Fruit fly (Drosophila melanogaster) whole organism, embryonic: ENCODE data around the gene P5CDh2.

Source experiments
- CG16813 ChIP-seq: fragments of 200-800 bp; sonication (Bioruptor generic); IDR thresholded peaks from 3 replicates; pipeline ENCODE4 v1.3.6; 2022; ENCODE audit warnings: missing biosample characterization, missing genetic modification characterization; ENCODE audit not compliant: partially characterized antibody
- CG17328 ChIP-seq: fragments of 200-800 bp; sonication (Bioruptor generic); IDR thresholded peaks from 2 replicates; pipeline ENCODE4 v1.3.6; 2022; ENCODE audit warnings: missing biosample characterization, missing genetic modification characterization
- CG4730 ChIP-seq: fragments of 200-800 bp; sonication (Bioruptor generic); IDR thresholded peaks from 2 replicates; pipeline ENCODE4 v1.3.6; 2022; ENCODE audit warnings: missing biosample characterization, missing genetic modification characterization
- CG4820 ChIP-seq: fragments of 200-800 bp; sonication (Bioruptor generic); optimal IDR thresholded peaks from 3 replicates; lab custom pipeline; 2016; ENCODE audit warnings: missing biosample characterization, missing genetic modification characterization
- Hey ChIP-seq: fragments of 200-800 bp; sonication (Bioruptor generic); optimal IDR thresholded peaks from 3 replicates; lab custom pipeline; 2018; ENCODE audit warnings: missing biosample characterization, mild to moderate bottlenecking, missing genetic modification characterization
- Ssrp ChIP-seq: fragments of 200-800 bp; sonication (Bioruptor generic); optimal IDR thresholded peaks from 2 replicates; lab custom pipeline; 2018; ENCODE audit warnings: missing biosample characterization, mild to moderate bottlenecking, missing genetic modification characterization, moderate library complexity
- Taf1 ChIP-seq: fragments of 200-800 bp; sonication (Bioruptor generic); IDR thresholded peaks from 2 replicates; pipeline ENCODE4 v1.3.6; 2022; ENCODE audit warnings: missing biosample characterization, missing genetic modification characterization
- bab2 ChIP-seq: fragments of 200-800 bp; sonication (Bioruptor generic); optimal IDR thresholded peaks from 2 replicates; lab custom pipeline; 2016; ENCODE audit warnings: missing biosample characterization, missing genetic modification characterization
- bsh ChIP-seq, 2 experiments: fragments of 200-800 bp; sonication (Bioruptor generic); optimal IDR thresholded peaks; 2 replicates each; lab custom pipeline; 2017 to 2018; ENCODE audit warnings: mild to moderate bottlenecking in 2 of 2, missing biosample characterization in 2 of 2, missing genetic modification characterization in 2 of 2, moderate library complexity in 1 of 2
- cato ChIP-seq: fragments of 200-800 bp; sonication (Bioruptor generic); optimal IDR thresholded peaks from 2 replicates; lab custom pipeline; 2016; ENCODE audit warnings: missing biosample characterization, missing genetic modification characterization, borderline replicate concordance
- lola ChIP-seq, 3 experiments: fragments of >200 bp in 2 of 3; fragments of 200-800 bp in 1 of 3; sonication (Bioruptor generic) in 1 of 3; optimal IDR thresholded peaks; 2 replicates each; lab custom pipeline; 2017 to 2019; ENCODE audit warnings: missing biosample characterization in 3 of 3, missing genetic modification characterization in 3 of 3, mild to moderate bottlenecking in 1 of 3, moderate library complexity in 1 of 3
- luna ChIP-seq: fragments of 200-800 bp; sonication (Bioruptor generic); optimal IDR thresholded peaks from 2 replicates; lab custom pipeline; 2016; ENCODE audit warnings: missing biosample characterization, missing genetic modification characterization
- nom ChIP-seq: fragments of 200-800 bp; sonication (Bioruptor generic); optimal IDR thresholded peaks from 2 replicates; lab custom pipeline; 2017; ENCODE audit warnings: missing biosample characterization, missing genetic modification characterization, mild to moderate bottlenecking, moderate library complexity, missing genetic modification reagents
- pros ChIP-seq: fragments of 200-800 bp; sonication (Bioruptor generic); optimal IDR thresholded peaks from 3 replicates; lab custom pipeline; 2019; ENCODE audit warnings: missing biosample characterization, mild to moderate bottlenecking, missing genetic modification characterization, moderate library complexity
- shn ChIP-seq: fragments of 200-800 bp; sonication (Bioruptor generic); optimal IDR thresholded peaks from 3 replicates; lab custom pipeline; 2016; ENCODE audit warnings: missing biosample characterization, missing genetic modification characterization
- sim ChIP-seq: fragments of 200-800 bp; sonication (Bioruptor generic); IDR thresholded peaks from 2 replicates; pipeline ENCODE4 v1.3.6; 2022; ENCODE audit warnings: missing biosample characterization, missing genetic modification characterization
- sna ChIP-seq: fragments of 200-800 bp; sonication (Bioruptor generic); IDR thresholded peaks from 2 replicates; pipeline ENCODE4 v1.3.6; 2022; ENCODE audit warnings: missing biosample characterization, missing genetic modification characterization; ENCODE audit not compliant: partially characterized antibody
- vfl ChIP-seq: fragments of 200-800 bp; sonication (Bioruptor generic); optimal IDR thresholded peaks from 2 replicates; lab custom pipeline; 2016; ENCODE audit warnings: missing biosample characterization, missing genetic modification characterization
- z ChIP-seq: fragments of 200-800 bp; sonication (Bioruptor generic); IDR thresholded peaks from 3 replicates; pipeline ENCODE4 v1.3.6; 2022; ENCODE audit warnings: missing biosample characterization, missing genetic modification characterization

The P5CDh2 gene

DNA sequence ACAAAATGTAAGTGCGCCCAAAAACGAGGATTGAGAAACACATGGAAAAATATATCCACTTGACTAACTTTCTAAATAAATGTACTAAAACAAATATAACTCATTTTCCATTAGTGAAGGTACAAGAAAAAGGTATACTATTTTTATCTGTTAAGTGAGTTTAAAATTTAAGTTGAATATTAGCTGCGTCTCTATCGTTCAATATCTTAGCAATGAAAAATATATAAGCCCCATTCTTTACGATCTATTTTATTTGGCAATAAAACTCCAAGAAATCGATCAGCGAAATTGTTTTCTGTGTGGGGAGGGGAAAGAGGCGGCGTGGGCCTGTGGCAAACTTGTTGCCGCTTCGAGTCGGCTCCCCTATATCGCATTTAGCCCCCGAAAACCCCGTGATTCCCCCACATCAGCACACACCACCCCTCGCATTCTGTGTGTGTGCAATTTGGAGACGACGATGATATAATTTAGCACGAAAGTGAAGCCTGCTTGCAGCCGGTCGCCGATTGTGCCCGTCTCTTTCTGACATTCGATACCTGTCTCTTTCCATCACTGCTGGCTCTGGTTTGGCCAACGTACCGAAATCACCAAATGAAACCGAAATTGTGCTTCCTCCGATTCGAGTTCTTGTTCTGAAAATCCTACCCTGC is 45.1 kb downstream of the P5CDh2 start:
- TF ChIP-seq bsh (GFP tag; optimal IDR thresholded peaks at IDR 0.05; lab: Kevin White, UChicago) (peak in 1 of 2 experiments; percentile 46), lola (GFP tag; optimal IDR thresholded peaks at IDR 0.05; lab: Kevin White, UChicago) (no peak), nom (GFP tag; lab: Kevin White, UChicago) (peak; percentile 65), shn (GFP tag; lab: Kevin White, UChicago) (no peak), Hey (no peak)

DNA sequence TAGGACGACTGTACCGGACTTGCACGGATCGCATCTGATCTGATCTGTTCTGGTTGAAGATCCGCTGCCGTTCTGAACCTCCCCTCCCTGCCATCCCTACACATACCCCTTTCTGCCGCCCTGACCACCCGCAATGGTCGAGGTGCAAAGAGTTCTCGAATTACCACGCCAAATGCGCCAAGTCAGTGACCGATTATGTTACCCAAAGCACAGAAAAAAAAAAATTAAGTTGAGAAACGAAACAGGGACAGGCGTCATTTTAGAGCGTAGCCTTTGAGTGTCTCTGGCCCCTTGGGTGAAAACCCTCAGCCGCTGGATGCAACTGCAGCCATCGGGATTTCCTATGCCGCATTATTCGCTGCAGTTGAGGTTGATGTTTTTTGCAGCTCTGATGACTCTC is 46.0 kb downstream of the P5CDh2 start:
- no peak for TF ChIP-seq vfl (GFP tag; lab: Kevin White, UChicago)
- no peak for TF ChIP-seq sim
- TF ChIP-seq Ssrp (tag; lab: Kevin White, UChicago): no peak
- no peak for TF ChIP-seq bsh (GFP tag; optimal IDR thresholded peaks at IDR 0.05; lab: Kevin White, UChicago)
- TF ChIP-seq pros: no peak
- TF ChIP-seq CG16813: no peak
- TF ChIP-seq Taf1 (GFP tag; lab: Robert Waterston, UW): no peak

DNA sequence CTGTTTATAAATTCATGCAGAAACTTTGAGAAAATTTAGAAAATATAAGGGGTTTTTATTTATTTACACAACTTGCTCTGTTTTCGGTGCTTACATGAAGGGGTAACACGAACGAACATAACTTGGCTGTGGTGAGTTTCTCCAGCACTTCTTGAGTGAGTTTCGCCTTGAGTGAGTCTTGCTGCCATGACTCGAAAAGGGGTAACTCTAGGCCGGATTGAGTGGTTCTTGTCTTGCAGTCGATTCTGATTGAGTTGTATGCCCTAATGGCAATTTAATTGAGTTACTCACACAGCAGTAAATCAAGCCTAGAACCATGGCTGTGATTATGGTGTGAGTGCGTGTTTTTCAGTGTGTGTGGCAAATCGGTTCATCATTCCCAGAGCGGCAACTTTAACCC is 50.5 kb downstream of the P5CDh2 start:
- TF ChIP-seq bab2 (no peak), cato (GFP tag; lab: Kevin White, UChicago) (no peak), z (peak; percentile 94), sna (no peak), luna (GFP tag; lab: Kevin White, UChicago) (no peak), CG4820 (GFP tag; lab: Kevin White, UChicago) (no peak), CG4730 (no peak), CG17328 (GFP tag; lab: Robert Waterston, UW) (no peak)
